Worm (Caenorhabditis elegans): ENCODE data around the gene ZK228.1.

DNA sequence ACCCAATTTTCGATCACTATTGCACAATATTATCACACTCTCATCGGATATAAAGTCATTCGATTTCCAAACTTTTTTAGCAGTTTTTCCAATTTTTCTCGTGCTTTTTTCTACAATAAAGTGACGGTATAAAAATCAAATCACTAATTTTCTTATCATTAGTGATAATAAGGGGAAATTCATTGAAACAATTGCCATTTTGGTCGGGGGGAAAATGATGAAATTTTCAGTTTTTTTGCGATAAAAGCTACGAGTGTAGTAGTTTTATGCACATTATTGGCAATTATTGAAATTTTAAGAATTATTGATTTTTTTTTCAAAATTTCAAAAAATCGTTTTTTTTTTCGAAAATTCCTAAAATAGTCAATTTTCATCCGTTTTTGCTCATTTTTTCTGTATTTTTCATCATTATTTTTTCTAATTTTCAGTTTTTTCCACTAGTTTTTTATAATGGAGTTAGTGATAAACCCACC is 18.2 kb downstream of the ZK228.1 start, which contains the start of gene ZK228.4:
- TF ChIP-seq ama-1 (optimal IDR thresholded peaks at IDR 0.05), result no peak
- TF ChIP-seq ama-1 (GFP tag; optimal IDR thresholded peaks at IDR 0.05), result no peak
- TF ChIP-seq ets-4 (GFP tag; optimal IDR thresholded peaks at IDR 0.05), result no peak
- no peak for TF ChIP-seq lin-40 (tag; optimal IDR thresholded peaks at IDR 0.05)
- TF ChIP-seq sptf-2 (GFP tag; optimal IDR thresholded peaks at IDR 0.05), result no peak
- no peak for TF ChIP-seq pha-4 (tag; optimal IDR thresholded peaks at IDR 0.05)
